Worm (Caenorhabditis elegans): ENCODE results near the gene C32D5.11.

Gene C32D5.11

DNA sequence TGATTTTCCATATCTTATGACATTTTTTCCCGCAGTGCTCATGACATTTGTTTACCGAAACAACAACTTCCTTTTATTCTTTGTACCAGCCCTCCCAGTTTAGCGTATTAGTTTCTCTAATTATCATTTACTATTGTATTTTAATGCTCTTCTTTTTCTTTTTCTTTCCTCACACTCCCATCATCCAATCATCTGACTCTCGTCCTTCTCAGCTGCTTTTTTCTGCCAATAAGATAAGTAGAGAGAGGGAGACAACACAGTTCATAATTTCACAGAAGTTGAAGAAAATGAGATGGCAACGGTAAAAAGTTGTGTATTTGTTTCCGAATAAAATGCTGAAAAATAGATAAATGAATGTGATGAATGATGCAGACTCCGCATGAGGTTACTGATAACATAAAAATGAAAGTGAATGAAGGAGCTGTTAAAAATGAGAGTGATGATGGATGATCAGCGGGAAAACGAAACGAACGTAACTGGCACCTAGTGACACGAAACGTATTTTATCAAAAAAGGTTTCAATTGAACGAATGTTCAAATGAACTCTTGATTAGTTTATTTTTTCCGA, 22.2 kb upstream of the C32D5.11 start:
- TF ChIP-seq lsy-2 (tag; optimal IDR thresholded peaks at IDR 0.05) = no peak
- peak; percentile 90 for TF ChIP-seq fos-1 (tag; optimal IDR thresholded peaks at IDR 0.05)
- peak; percentile 8 for TF ChIP-seq nhr-129 (tag; optimal IDR thresholded peaks at IDR 0.05)
- peak; percentile 11 for TF ChIP-seq sma-9 (GFP tag; optimal IDR thresholded peaks at IDR 0.05)
- TF ChIP-seq sma-9 (tag; optimal IDR thresholded peaks at IDR 0.05) = no peak
- peak; percentile 29 for TF ChIP-seq blmp-1 (tag; optimal IDR thresholded peaks at IDR 0.05; ENCODE audit: insufficient read depth)
- no peak for TF ChIP-seq lin-13 (GFP tag; optimal IDR thresholded peaks at IDR 0.05)
- no peak for TF ChIP-seq ama-1 (optimal IDR thresholded peaks at IDR 0.05)
- TF ChIP-seq crh-2 (tag; optimal IDR thresholded peaks at IDR 0.05) = peak; percentile 40
- TF ChIP-seq nhr-237 (tag; optimal IDR thresholded peaks at IDR 0.05) = no peak

DNA sequence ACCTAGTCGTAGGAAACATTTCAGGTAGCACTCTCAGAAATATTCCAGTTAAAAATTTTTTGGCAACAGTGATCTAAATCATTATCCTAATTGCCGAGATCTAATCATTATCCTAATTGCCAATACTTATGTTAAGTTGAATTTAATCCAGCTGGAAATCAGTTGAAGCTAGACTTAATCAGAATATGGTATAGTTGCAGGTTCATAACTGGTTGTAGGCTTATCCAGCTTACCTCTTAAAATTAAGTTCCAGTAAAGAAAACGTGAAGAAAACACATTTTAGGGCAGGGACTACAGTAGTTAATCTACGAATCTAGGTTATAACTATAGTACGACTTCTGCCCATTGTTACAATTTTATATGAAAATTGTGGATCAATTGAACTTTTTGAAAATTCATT, 21.4 kb upstream of the C32D5.11 start:
- no peak for TF ChIP-seq unc-62 (GFP tag; optimal IDR thresholded peaks at IDR 0.05)

ce11 chrII:6374646-6375045, 19.4 kb upstream of the C32D5.11 start:
- TF ChIP-seq dmd-4 (tag; optimal IDR thresholded peaks at IDR 0.05) (no peak), nhr-12 (tag; optimal IDR thresholded peaks at IDR 0.05) (no peak), sma-3 (GFP tag; optimal IDR thresholded peaks at IDR 0.05) (no peak), crh-2 (tag; optimal IDR thresholded peaks at IDR 0.05) (peak; percentile 40), nhr-6 (tag; optimal IDR thresholded peaks at IDR 0.05) (no peak), fos-1 (tag; optimal IDR thresholded peaks at IDR 0.05) (peak; percentile 43), lsy-2 (tag; optimal IDR thresholded peaks at IDR 0.05) (peak in 1 of 2 experiments; percentile 13), elt-3 (tag; optimal IDR thresholded peaks at IDR 0.05) (no peak), gmeb-1 (tag; optimal IDR thresholded peaks at IDR 0.05) (peak; percentile 18), mdl-1 (tag; optimal IDR thresholded peaks at IDR 0.05) (no peak), nhr-77 (tag; optimal IDR thresholded peaks at IDR 0.05) (no peak), mbf-1 (tag; optimal IDR thresholded peaks at IDR 0.05) (no peak), zag-1 (tag; optimal IDR thresholded peaks at IDR 0.05) (no peak), ama-1 (optimal IDR thresholded peaks at IDR 0.05) (peak; percentile 40), nhr-129 (tag; optimal IDR thresholded peaks at IDR 0.05) (peak; percentile 24), F13H6.1 (tag; optimal IDR thresholded peaks at IDR 0.05) (no peak)

DNA sequence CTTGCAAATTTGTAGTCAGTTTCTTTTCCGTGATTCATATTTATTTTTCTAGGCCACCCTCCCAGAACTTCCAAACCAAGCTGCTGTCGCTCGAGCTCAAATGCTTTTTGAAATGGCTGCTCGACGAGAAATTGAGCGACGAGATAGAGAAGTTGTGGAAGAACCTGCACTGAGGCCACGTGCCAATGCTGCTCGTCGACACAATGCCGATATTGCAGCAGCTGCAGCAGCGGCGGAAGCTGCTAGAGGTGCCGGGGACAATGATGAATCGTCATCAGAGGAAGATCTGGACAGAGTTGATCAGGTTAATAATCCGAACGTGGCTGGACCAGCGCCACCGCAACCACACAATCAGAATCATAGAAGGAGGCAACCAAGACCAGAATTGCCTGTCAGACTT, 18.1 kb upstream of the C32D5.11 start:
- no peak for TF ChIP-seq elt-3 (tag; optimal IDR thresholded peaks at IDR 0.05)
- TF ChIP-seq nhr-129 (tag; optimal IDR thresholded peaks at IDR 0.05) = no peak
- TF ChIP-seq lin-39 (tag; optimal IDR thresholded peaks at IDR 0.05) = no peak
- no peak for TF ChIP-seq nhr-237 (tag; optimal IDR thresholded peaks at IDR 0.05)
- TF ChIP-seq nhr-21 (tag; optimal IDR thresholded peaks at IDR 0.05) = no peak
- no peak for TF ChIP-seq sem-4 (tag; optimal IDR thresholded peaks at IDR 0.05)
- TF ChIP-seq skn-1 (tag; optimal IDR thresholded peaks at IDR 0.05) = no peak
- TF ChIP-seq ztf-11 (tag; optimal IDR thresholded peaks at IDR 0.05) = no peak
- no peak for TF ChIP-seq snpc-4 (tag; optimal IDR thresholded peaks at IDR 0.05)
- no peak for TF ChIP-seq nhr-23 (tag; optimal IDR thresholded peaks at IDR 0.05)
- TF ChIP-seq F13H6.1 (tag; optimal IDR thresholded peaks at IDR 0.05) = no peak
- no peak for TF ChIP-seq ztf-4 (tag; optimal IDR thresholded peaks at IDR 0.05)
- no peak for TF ChIP-seq lsy-2 (tag; optimal IDR thresholded peaks at IDR 0.05)
- TF ChIP-seq mab-5 (tag; optimal IDR thresholded peaks at IDR 0.05) = no peak
- no peak for TF ChIP-seq fos-1 (tag; optimal IDR thresholded peaks at IDR 0.05)

DNA sequence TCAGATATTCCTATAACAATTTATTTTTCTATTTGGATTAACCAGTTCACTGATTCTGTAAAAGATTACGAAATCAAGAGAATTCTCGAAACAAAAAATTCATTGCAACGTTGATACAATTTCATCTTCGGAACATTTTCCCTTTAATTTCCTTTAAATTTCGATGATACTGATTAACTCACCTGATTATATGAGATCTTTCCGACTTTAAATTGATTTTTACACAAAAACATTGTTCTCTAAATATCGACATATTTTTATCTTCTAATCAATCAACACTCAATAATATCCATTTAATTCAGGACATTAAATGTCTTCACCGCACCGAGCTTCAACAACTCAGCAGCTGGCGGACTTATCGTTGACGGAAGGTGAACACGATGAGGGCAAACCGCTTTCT, 15.8 kb upstream of the C32D5.11 start, which contains the start of gene lin-23:
Gene lin-23 (plus strand): TSS at position 301 of the 400 bp plus-strand sequence.
- TF ChIP-seq nhr-12 (tag; optimal IDR thresholded peaks at IDR 0.05) = no peak
- TF ChIP-seq nhr-129 (tag; optimal IDR thresholded peaks at IDR 0.05) = no peak
- TF ChIP-seq mbf-1 (tag; optimal IDR thresholded peaks at IDR 0.05) = no peak
- TF ChIP-seq lsy-2 (tag; optimal IDR thresholded peaks at IDR 0.05) = no peak
- TF ChIP-seq unc-55 (GFP tag; optimal IDR thresholded peaks at IDR 0.05) = no peak
- TF ChIP-seq ztf-4 (tag; optimal IDR thresholded peaks at IDR 0.05) = no peak
- no peak for TF ChIP-seq ceh-82 (tag; optimal IDR thresholded peaks at IDR 0.05)
- TF ChIP-seq unc-39 (tag; optimal IDR thresholded peaks at IDR 0.05) = no peak
- no peak for TF ChIP-seq nhr-77 (tag; optimal IDR thresholded peaks at IDR 0.05)
- no peak for TF ChIP-seq R02D3.7 (tag; optimal IDR thresholded peaks at IDR 0.05)
- TF ChIP-seq nhr-237 (tag; optimal IDR thresholded peaks at IDR 0.05) = no peak
- no peak for TF ChIP-seq fos-1 (tag; optimal IDR thresholded peaks at IDR 0.05)
- no peak for TF ChIP-seq dmd-4 (tag; optimal IDR thresholded peaks at IDR 0.05)
